Fruit fly (Drosophila melanogaster) Kc167 (cell line): ENCODE measurements around the gene CG34163.

Source experiments
- Sin3A ChIP-seq: fragments of >200 bp; optimal IDR thresholded peaks from 2 replicates; lab custom pipeline; 2018; ENCODE audit warnings: missing external identifiers
- h ChIP-seq: fragments of >200 bp; optimal IDR thresholded peaks from 3 replicates; lab custom pipeline; 2018; ENCODE audit warnings: missing external identifiers
- insv ChIP-seq: fragments of >200 bp; optimal IDR thresholded peaks from 3 replicates; lab custom pipeline; 2018; ENCODE audit warnings: missing external identifiers
- psq ChIP-seq: fragments of >200 bp; optimal IDR thresholded peaks from 2 replicates; lab custom pipeline; 2017; ENCODE audit warnings: missing external identifiers
- ttk ChIP-seq: sonication (Bioruptor generic); optimal IDR thresholded peaks from 2 replicates; lab custom pipeline; 2017; ENCODE audit warnings: missing external identifiers

- no peak for TF ChIP-seq ttk (lab: Kevin White, UChicago)
- TF ChIP-seq Sin3A: no peak
- no peak for TF ChIP-seq psq
- TF ChIP-seq h (lab: Kevin White, UChicago): no peak
- no peak for TF ChIP-seq insv (lab: Kevin White, UChicago)
Observed at dm6 chr2L:12038177-12038581, 50.1 kb downstream of the CG34163 start, which contains the start of gene Tom70.
